Worm (Caenorhabditis elegans) whole organism, young adult: ENCODE results near the gene M116.5.
"Not testable (repeated sequence)": the region's sequence is repeated elsewhere in the genome, so short reads cannot be mapped to it uniquely, and the experiment has no call there.

ENCODE experiments used
- B0019.2 ChIP-seq: fragments of 200-800 bp; sonication (Bioruptor generic); conservative IDR thresholded peaks from 2 replicates; pipeline ENCODE4 v1.3.6; 2022; ENCODE audit warnings: missing genetic modification reagents, missing genetic modification characterization, missing compliant biosample characterization
- B0261.1 ChIP-seq: sonication (generic microtip); optimal IDR thresholded peaks from 2 replicates; lab custom pipeline; 2016; ENCODE audit warnings: mild to moderate bottlenecking, missing genetic modification characterization, moderate library complexity, missing compliant biosample characterization
- D2030.7 ChIP-seq: fragments of 200-800 bp; sonication (Bioruptor generic); IDR thresholded peaks from 2 replicates; pipeline ENCODE4 v1.3.6; 2022; ENCODE audit warnings: missing genetic modification reagents, missing genetic modification characterization, missing compliant biosample characterization
- F33H1.4 ChIP-seq: fragments of 200-800 bp; sonication (Bioruptor generic); IDR thresholded peaks from 2 replicates; pipeline ENCODE4 v1.3.6; 2022; ENCODE audit warnings: missing genetic modification reagents, missing genetic modification characterization, missing compliant biosample characterization
- F39B2.1 ChIP-seq: fragments of 200-800 bp; sonication (Bioruptor generic); IDR thresholded peaks from 2 replicates; pipeline ENCODE4 v1.3.6; 2022; ENCODE audit warnings: missing genetic modification reagents, missing genetic modification characterization, missing compliant biosample characterization
- F57C9.4 ChIP-seq: sonication (generic microtip); optimal IDR thresholded peaks from 2 replicates; lab custom pipeline; 2017; ENCODE audit warnings: mild to moderate bottlenecking, missing genetic modification characterization, missing compliant biosample characterization
- T26A5.8 ChIP-seq: sonication (generic microtip); optimal IDR thresholded peaks from 2 replicates; lab custom pipeline; 2016; ENCODE audit warnings: missing genetic modification characterization, missing compliant biosample characterization
- Y53F4B.3 ChIP-seq: fragments of 200-800 bp; sonication (Bioruptor generic); IDR thresholded peaks from 2 replicates; pipeline ENCODE4 v1.3.6; 2022; ENCODE audit warnings: missing genetic modification reagents, missing genetic modification characterization, missing compliant biosample characterization
- Y56A3A.18 ChIP-seq: fragments of 200-800 bp; sonication (Bioruptor generic); IDR thresholded peaks from 2 replicates; pipeline ENCODE4 v1.3.6; 2022; ENCODE audit warnings: missing genetic modification reagents, missing genetic modification characterization, missing compliant biosample characterization
- Y79H2A.3 ChIP-seq: fragments of 200-800 bp; sonication (Bioruptor generic); conservative IDR thresholded peaks from 2 replicates; pipeline ENCODE4 v1.3.6; 2022; ENCODE audit warnings: missing genetic modification reagents, missing genetic modification characterization, missing compliant biosample characterization
- Y95B8A.8 ChIP-seq: fragments of 200-800 bp; sonication (Bioruptor generic); IDR thresholded peaks from 2 replicates; pipeline ENCODE4 v1.3.6; 2022; ENCODE audit warnings: missing genetic modification reagents, missing genetic modification characterization, missing compliant biosample characterization
- aptf-2 ChIP-seq: fragments of 200-800 bp; sonication (Bioruptor generic); conservative IDR thresholded peaks from 2 replicates; pipeline ENCODE4 v1.3.6; 2022; ENCODE audit warnings: missing genetic modification reagents, missing genetic modification characterization, missing compliant biosample characterization
- aptf-3 ChIP-seq: fragments of 200-800 bp; sonication (Bioruptor generic); IDR thresholded peaks from 2 replicates; pipeline ENCODE4 v1.3.6; 2022; ENCODE audit warnings: missing genetic modification characterization, missing compliant biosample characterization
- athp-1 ChIP-seq: sonication (generic microtip); optimal IDR thresholded peaks from 2 replicates; lab custom pipeline; 2017; ENCODE audit warnings: mild to moderate bottlenecking, missing genetic modification characterization, missing compliant biosample characterization
- attf-6 ChIP-seq: fragments of 200-800 bp; sonication (Bioruptor generic); IDR thresholded peaks from 2 replicates; pipeline ENCODE4 v1.3.6; 2022; ENCODE audit warnings: missing genetic modification reagents, missing genetic modification characterization, missing compliant biosample characterization
- bed-2 ChIP-seq: fragments of 200-800 bp; sonication (Bioruptor generic); IDR thresholded peaks from 2 replicates; pipeline ENCODE4 v1.3.6; 2022; ENCODE audit warnings: missing genetic modification reagents, missing genetic modification characterization, missing compliant biosample characterization
- cebp-2 ChIP-seq: fragments of 200-800 bp; sonication (Bioruptor generic); IDR thresholded peaks from 2 replicates; pipeline ENCODE4 v1.3.6; 2022; ENCODE audit warnings: missing genetic modification characterization, missing compliant biosample characterization
- ceh-40 ChIP-seq: fragments of 200-800 bp; sonication (Bioruptor generic); IDR thresholded peaks from 2 replicates; pipeline ENCODE4 v1.3.6; 2022; ENCODE audit warnings: missing genetic modification characterization, missing compliant biosample characterization
- dox-1 ChIP-seq: fragments of 200-800 bp; sonication (Bioruptor generic); IDR thresholded peaks from 2 replicates; pipeline ENCODE4 v1.3.6; 2022; ENCODE audit warnings: missing genetic modification reagents, missing genetic modification characterization, missing compliant biosample characterization
- efl-1 ChIP-seq: fragments of 150-350 bp; optimal IDR thresholded peaks from 2 replicates; lab custom pipeline; 2014; ENCODE audit warnings: missing biosample characterization, missing genetic modification reagents, missing genetic modification characterization
- egl-18 ChIP-seq: fragments of 200-800 bp; sonication (Bioruptor generic); IDR thresholded peaks from 2 replicates; pipeline ENCODE4 v1.3.6; 2022; ENCODE audit warnings: missing genetic modification reagents, missing genetic modification characterization, missing compliant biosample characterization
- egl-44 ChIP-seq: fragments of 200-800 bp; sonication (Bioruptor generic); IDR thresholded peaks from 2 replicates; pipeline ENCODE4 v1.3.6; 2022; ENCODE audit warnings: missing genetic modification reagents, missing genetic modification characterization, missing compliant biosample characterization
- egrh-3 ChIP-seq: fragments of 200-800 bp; sonication (Bioruptor generic); IDR thresholded peaks from 2 replicates; pipeline ENCODE4 v1.3.6; 2022; ENCODE audit warnings: missing genetic modification reagents, missing genetic modification characterization, missing compliant biosample characterization
- ekl-4 ChIP-seq: fragments of 200-800 bp; sonication (Bioruptor generic); IDR thresholded peaks from 2 replicates; pipeline ENCODE4 v1.3.6; 2022; ENCODE audit warnings: missing genetic modification reagents, missing genetic modification characterization, missing compliant biosample characterization
- hlh-12 ChIP-seq: sonication (generic microtip); optimal IDR thresholded peaks from 2 replicates; lab custom pipeline; 2016; ENCODE audit warnings: missing genetic modification characterization, missing compliant biosample characterization
- hsf-1 ChIP-seq: fragments of 200-800 bp; sonication (Bioruptor generic); IDR thresholded peaks from 2 replicates; pipeline ENCODE4 v1.3.6; 2022; ENCODE audit warnings: missing genetic modification reagents, missing genetic modification characterization, missing compliant biosample characterization
- madf-3 ChIP-seq: fragments of 200-800 bp; sonication (Bioruptor generic); IDR thresholded peaks from 2 replicates; pipeline ENCODE4 v1.3.6; 2022; ENCODE audit warnings: missing genetic modification reagents, missing genetic modification characterization, missing compliant biosample characterization
- madf-6 ChIP-seq: fragments of 200-800 bp; sonication (Bioruptor generic); IDR thresholded peaks from 2 replicates; pipeline ENCODE4 v1.3.6; 2022; ENCODE audit warnings: missing genetic modification reagents, missing genetic modification characterization, missing compliant biosample characterization
- nhr-27 ChIP-seq: fragments of 200-800 bp; sonication (Bioruptor generic); optimal IDR thresholded peaks from 2 replicates; lab custom pipeline; 2018; ENCODE audit warnings: mild to moderate bottlenecking, missing genetic modification characterization, moderate library complexity, missing compliant biosample characterization
- pbrm-1 ChIP-seq: fragments of 200-800 bp; sonication (Bioruptor generic); IDR thresholded peaks from 2 replicates; pipeline ENCODE4 v1.3.6; 2022; ENCODE audit warnings: missing genetic modification reagents, missing genetic modification characterization, missing compliant biosample characterization
- pha-4 ChIP-seq: fragments of 150-350 bp; sonication (generic microtip); optimal IDR thresholded peaks from 2 replicates; lab custom pipeline; 2014; ENCODE audit warnings: missing biosample characterization, missing genetic modification reagents, missing genetic modification characterization
- rcor-1 ChIP-seq: fragments of 200-800 bp; sonication (Bioruptor generic); IDR thresholded peaks from 2 replicates; pipeline ENCODE4 v1.3.6; 2022; ENCODE audit warnings: missing genetic modification reagents, missing genetic modification characterization, missing compliant biosample characterization
- rpc-1 ChIP-seq, 2 experiments: fragments of 150-350 bp in 1 of 2; sonication (generic microtip) in 1 of 2; optimal IDR thresholded peaks; 2 replicates each; lab custom pipeline; 2014 to 2018; ENCODE audit warnings: missing biosample characterization in 1 of 2, missing genetic modification characterization in 1 of 2, missing genetic modification reagents in 1 of 2, missing genotype in 1 of 2
- sea-2 ChIP-seq: fragments of 200-800 bp; sonication (Bioruptor generic); IDR thresholded peaks from 2 replicates; pipeline ENCODE4 v1.3.6; 2022; ENCODE audit warnings: missing genetic modification characterization, missing compliant biosample characterization
- xnd-1 ChIP-seq: sonication (generic microtip); optimal IDR thresholded peaks from 2 replicates; lab custom pipeline; 2016; ENCODE audit warnings: missing genotype, missing genetic modification reagents, missing genetic modification characterization, missing compliant biosample characterization
- ztf-25 ChIP-seq: fragments of 200-800 bp; sonication (Bioruptor generic); IDR thresholded peaks from 2 replicates; pipeline ENCODE4 v1.3.6; 2022; ENCODE audit warnings: missing genetic modification reagents, missing genetic modification characterization, missing compliant biosample characterization

Gene M116.5

ce11 chrIV:8420961-8421360, at the start of gene M116.5:
Gene M116.5, minus strand, starts transcription at chrIV:8421061.
- no peak for TF ChIP-seq pha-4 (tag; lab: Kevin White, UChicago)
- no peak for TF ChIP-seq T26A5.8
- no peak for TF ChIP-seq sea-2
- no peak for TF ChIP-seq hlh-12 (tag; lab: Kevin White, UChicago)
- TF ChIP-seq xnd-1 (tag; lab: Kevin White, UChicago): no peak
- no peak for TF ChIP-seq ztf-25 (GFP tag; lab: Robert Waterston, UW)
- TF ChIP-seq aptf-2 (GFP tag; lab: Robert Waterston, UW): no peak
- TF ChIP-seq nhr-27 (tag; lab: Kevin White, UChicago): no peak
- no peak for TF ChIP-seq B0261.1 (tag; lab: Kevin White, UChicago)
- no peak for TF ChIP-seq Y79H2A.3 (GFP tag; lab: Robert Waterston, UW)
- no peak for TF ChIP-seq egrh-3 (GFP tag; lab: Robert Waterston, UW)
- TF ChIP-seq rcor-1 (GFP tag; lab: Robert Waterston, UW): no peak
- TF ChIP-seq athp-1 (tag; lab: Kevin White, UChicago): no peak
- TF ChIP-seq bed-2 (GFP tag; lab: Robert Waterston, UW): no peak
- TF ChIP-seq efl-1 (GFP tag; lab: Kevin White, UChicago): no peak
- TF ChIP-seq F57C9.4 (tag; lab: Kevin White, UChicago): no peak

- peak; percentile 95 for TF ChIP-seq hsf-1 (GFP tag; lab: Robert Waterston, UW)
- TF ChIP-seq dox-1 (GFP tag; lab: Robert Waterston, UW): 0 out of 2 replicates have a peak, but pooled peaks have one; percentile 42
- peak; percentile 52 for TF ChIP-seq F33H1.4 (GFP tag; lab: Robert Waterston, UW)
These were observed 49.3 kb upstream of the M116.5 start for ce11 chrIV:8470206-8470605.

- TF ChIP-seq egrh-3 (GFP tag; lab: Robert Waterston, UW): peak; percentile 69
- TF ChIP-seq hsf-1 (GFP tag; lab: Robert Waterston, UW): peak; percentile 99
- peak; percentile 43 for TF ChIP-seq madf-6 (GFP tag; lab: Robert Waterston, UW)
- 0 out of 2 replicates have a peak, but pooled peaks have one; percentile 5 for TF ChIP-seq Y95B8A.8
- peak; percentile 94 for TF ChIP-seq dox-1 (GFP tag; lab: Robert Waterston, UW)
- TF ChIP-seq egl-18 (GFP tag; lab: Robert Waterston, UW): 0 out of 2 replicates have a peak, but pooled peaks have one; percentile 44
- TF ChIP-seq madf-3: peak; percentile 84
- TF ChIP-seq D2030.7 (GFP tag; lab: Robert Waterston, UW): peak; percentile 59; the same call in 1 of the 2 replicates
- 0 out of 2 replicates have a peak, but pooled peaks have one; percentile 16 for TF ChIP-seq egl-44
- TF ChIP-seq ztf-25 (GFP tag; lab: Robert Waterston, UW): peak; percentile 57; the same call in 1 of the 2 replicates
- TF ChIP-seq F39B2.1: peak; percentile 66; the same call in 1 of the 2 replicates
- peak; percentile 78 for TF ChIP-seq Y79H2A.3 (GFP tag; lab: Robert Waterston, UW)
- peak; percentile 55; the same call in 1 of the 2 replicates for TF ChIP-seq ekl-4 (GFP tag; lab: Robert Waterston, UW)
- 0 out of 2 replicates have a peak, but pooled peaks have one; percentile 16 for TF ChIP-seq aptf-3
- TF ChIP-seq pbrm-1 (GFP tag; lab: Robert Waterston, UW): peak; percentile 73
- TF ChIP-seq B0019.2 (GFP tag; lab: Robert Waterston, UW): peak; percentile 16; the same call in 1 of the 2 replicates
- TF ChIP-seq rpc-1 (optimal IDR thresholded peaks at IDR 0.05; lab: Kevin White, UChicago): peak; percentile 31
- TF ChIP-seq rpc-1 (tag; optimal IDR thresholded peaks at IDR 0.05; lab: Kevin White, UChicago): not testable (repeated sequence)
- TF ChIP-seq ceh-40 (GFP tag; lab: Robert Waterston, UW): peak; percentile 90
- TF ChIP-seq rcor-1 (GFP tag; lab: Robert Waterston, UW): peak; percentile 83
- TF ChIP-seq F33H1.4 (GFP tag; lab: Robert Waterston, UW): peak; percentile 27
- TF ChIP-seq Y53F4B.3 (GFP tag; lab: Robert Waterston, UW): peak; percentile 20; the same call in 1 of the 2 replicates
- 0 out of 2 replicates have a peak, but pooled peaks have one; percentile 19 for TF ChIP-seq cebp-2
- TF ChIP-seq attf-6 (GFP tag; lab: Robert Waterston, UW): peak; percentile 49; the same call in 1 of the 2 replicates
- TF ChIP-seq Y56A3A.18 (GFP tag; lab: Robert Waterston, UW): 0 out of 2 replicates have a peak, but pooled peaks have one; percentile 9
These were observed 48.0 kb upstream of the M116.5 start for ce11 chrIV:8468729-8469340.
